Worm (Caenorhabditis elegans) whole organism, early embryonic: ENCODE measurements around the gene F40E10.5.

Experiments
- B0310.2 ChIP-seq: sonication (generic microtip); optimal IDR thresholded peaks from 2 replicates; lab custom pipeline; 2016; ENCODE audit warnings: mild to moderate bottlenecking, missing genetic modification characterization, missing compliant biosample characterization
- ama-1 ChIP-seq: fragments of 150-350 bp; optimal IDR thresholded peaks from 2 replicates; lab custom pipeline; 2014
- ceh-13 ChIP-seq: fragments of 200-800 bp; sonication (Bioruptor generic); optimal IDR thresholded peaks from 2 replicates; lab custom pipeline; 2018; ENCODE audit warnings: mild to moderate bottlenecking, missing genetic modification characterization, missing compliant biosample characterization
- ets-7 ChIP-seq: sonication (generic microtip); optimal IDR thresholded peaks from 2 replicates; lab custom pipeline; 2016; ENCODE audit warnings: missing genotype, missing genetic modification characterization, missing compliant biosample characterization
- hmg-4 ChIP-seq: fragments of 200-800 bp; sonication (Bioruptor generic); optimal IDR thresholded peaks from 2 replicates; lab custom pipeline; 2018; ENCODE audit warnings: mild to moderate bottlenecking, missing genetic modification characterization, missing compliant biosample characterization
- hnd-1 ChIP-seq: sonication (generic microtip); optimal IDR thresholded peaks from 2 replicates; lab custom pipeline; 2016; ENCODE audit warnings: missing genetic modification characterization, missing compliant biosample characterization
- scrt-1 ChIP-seq: fragments of 200-800 bp; sonication (Bioruptor generic); IDR thresholded peaks from 2 replicates; pipeline ENCODE4 v1.3.6; 2022; ENCODE audit warnings: missing genetic modification characterization, missing compliant biosample characterization
- tbx-37 ChIP-seq: fragments of 200-800 bp; sonication (Bioruptor generic); conservative IDR thresholded peaks from 2 replicates; pipeline ENCODE4 v1.3.6; 2022; ENCODE audit warnings: missing genetic modification reagents, missing genetic modification characterization, missing compliant biosample characterization

ce11 chrX:14717782-14718181 is 16.2 kb downstream of the F40E10.5 start:
- TF ChIP-seq ama-1 = no peak
- TF ChIP-seq ceh-13 (GFP tag; lab: Kevin White, UChicago) = no peak
- no peak for TF ChIP-seq scrt-1 (GFP tag; lab: Robert Waterston, UW)
- TF ChIP-seq ets-7 (tag; lab: Kevin White, UChicago) = no peak
- no peak for TF ChIP-seq hnd-1 (tag; lab: Kevin White, UChicago)
- TF ChIP-seq B0310.2 (tag; lab: Kevin White, UChicago) = no peak
- no peak for TF ChIP-seq hmg-4
- TF ChIP-seq tbx-37 (GFP tag; lab: Robert Waterston, UW) = no peak
